Worm (Caenorhabditis elegans): ENCODE measurements around the gene T12D8.9.

- TF ChIP-seq skn-1 (tag; optimal IDR thresholded peaks at IDR 0.05) = no peak
- no peak for TF ChIP-seq F37D6.2 (tag; optimal IDR thresholded peaks at IDR 0.05)
- no peak for TF ChIP-seq nhr-48 (tag; optimal IDR thresholded peaks at IDR 0.05)
- TF ChIP-seq nhr-28 (tag; optimal IDR thresholded peaks at IDR 0.05) = no peak
- no peak for TF ChIP-seq nhr-77 (tag; optimal IDR thresholded peaks at IDR 0.05)
- no peak for TF ChIP-seq ztf-11 (tag; optimal IDR thresholded peaks at IDR 0.05)
- no peak for TF ChIP-seq nhr-76 (tag; optimal IDR thresholded peaks at IDR 0.05)
- TF ChIP-seq ces-1 (GFP tag; optimal IDR thresholded peaks at IDR 0.05) = no peak
- no peak for TF ChIP-seq dpl-1 (GFP tag; optimal IDR thresholded peaks at IDR 0.05)
Measured at ce11 chrIII:13635235-13635634, 18.3 kb downstream of the T12D8.9 start.
